Worm (Caenorhabditis elegans): ENCODE data around the gene Y53F4B.14.

Gene Y53F4B.14

DNA sequence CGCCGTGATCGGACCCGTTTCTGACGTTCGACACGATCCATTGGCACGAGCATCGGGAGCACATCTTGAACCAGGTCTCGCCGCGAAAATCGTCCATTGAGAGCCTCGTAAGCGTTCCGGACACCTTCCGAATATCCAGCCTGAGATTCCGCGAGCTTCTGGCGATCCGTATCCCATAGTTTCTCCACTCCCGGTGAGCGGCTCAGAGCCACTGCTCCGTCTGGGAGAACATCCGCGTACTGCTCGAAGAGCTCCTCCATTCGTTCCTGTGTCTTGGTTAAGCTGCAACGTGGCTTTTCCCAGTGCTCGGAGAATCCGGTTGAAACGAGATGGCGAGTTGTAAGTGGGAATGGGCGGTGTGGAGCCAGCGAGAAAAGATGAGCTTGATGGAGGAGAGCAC, 32.7 kb upstream of the Y53F4B.14 start:
- TF ChIP-seq Y75B8A.6 (GFP tag; IDR thresholded peaks at IDR 0.05) (no peak), vab-7 (GFP tag; IDR thresholded peaks at IDR 0.05) (no peak), nhr-237 (tag; optimal IDR thresholded peaks at IDR 0.05) (no peak), fkh-10 (GFP tag; optimal IDR thresholded peaks at IDR 0.05) (no peak), dpl-1 (GFP tag; optimal IDR thresholded peaks at IDR 0.05) (no peak), ceh-82 (tag; optimal IDR thresholded peaks at IDR 0.05) (no peak), hlh-11 (tag; optimal IDR thresholded peaks at IDR 0.05) (no peak), D1046.2 (GFP tag; IDR thresholded peaks at IDR 0.05) (no peak), nhr-76 (tag; optimal IDR thresholded peaks at IDR 0.05) (no peak), nhr-48 (tag; optimal IDR thresholded peaks at IDR 0.05) (no peak), sdz-12 (GFP tag; optimal IDR thresholded peaks at IDR 0.05) (no peak), aha-1 (tag) (peak; percentile 58), tra-1 (GFP tag; IDR thresholded peaks at IDR 0.05) (no peak), nhr-10 (tag; optimal IDR thresholded peaks at IDR 0.05) (no peak), spr-3 (GFP tag; optimal IDR thresholded peaks at IDR 0.05) (no peak), nhr-25 (tag; optimal IDR thresholded peaks at IDR 0.05; ENCODE audit: borderline replicate concordance, insufficient read depth) (no peak), lin-39 (tag; optimal IDR thresholded peaks at IDR 0.05) (no peak), ceh-20 (GFP tag; IDR thresholded peaks at IDR 0.05) (no peak), daf-8 (GFP tag; IDR thresholded peaks at IDR 0.05) (no peak), nhr-11 (tag; optimal IDR thresholded peaks at IDR 0.05) (no peak), egl-43 (GFP tag; IDR thresholded peaks at IDR 0.05) (peak; percentile 43; the same call in 1 of the 2 replicates), nhr-42 (GFP tag; IDR thresholded peaks at IDR 0.05) (no peak), php-3 (GFP tag; IDR thresholded peaks at IDR 0.05) (0 out of 2 replicates have a peak, but pooled peaks have one; percentile 11), zag-1 (tag; optimal IDR thresholded peaks at IDR 0.05) (no peak), mes-2 (tag; optimal IDR thresholded peaks at IDR 0.05; ENCODE audit: poor library complexity, severe bottlenecking) (no peak), set-16 (GFP tag; IDR thresholded peaks at IDR 0.05) (peak; percentile 70; the same call in 1 of the 2 replicates)

- TF ChIP-seq gei-8 (GFP tag; optimal IDR thresholded peaks at IDR 0.05) = no peak
- TF ChIP-seq snpc-1.2 (GFP tag; IDR thresholded peaks at IDR 0.05) = no peak
- 0 out of 2 replicates have a peak, but pooled peaks have one; percentile 21 for TF ChIP-seq vab-7 (GFP tag; IDR thresholded peaks at IDR 0.05)
- peak in 1 of 2 experiments; percentile 62 for TF ChIP-seq hif-1 (tag; optimal IDR thresholded peaks at IDR 0.05)
- 0 out of 2 replicates have a peak, but pooled peaks have one; percentile 4 for TF ChIP-seq lin-38 (GFP tag; IDR thresholded peaks at IDR 0.05)
- TF ChIP-seq set-16 (GFP tag; IDR thresholded peaks at IDR 0.05) = peak; percentile 77
Observed at ce11 chrII:15008481-15009057, 29.2 kb upstream of the Y53F4B.14 start.

DNA sequence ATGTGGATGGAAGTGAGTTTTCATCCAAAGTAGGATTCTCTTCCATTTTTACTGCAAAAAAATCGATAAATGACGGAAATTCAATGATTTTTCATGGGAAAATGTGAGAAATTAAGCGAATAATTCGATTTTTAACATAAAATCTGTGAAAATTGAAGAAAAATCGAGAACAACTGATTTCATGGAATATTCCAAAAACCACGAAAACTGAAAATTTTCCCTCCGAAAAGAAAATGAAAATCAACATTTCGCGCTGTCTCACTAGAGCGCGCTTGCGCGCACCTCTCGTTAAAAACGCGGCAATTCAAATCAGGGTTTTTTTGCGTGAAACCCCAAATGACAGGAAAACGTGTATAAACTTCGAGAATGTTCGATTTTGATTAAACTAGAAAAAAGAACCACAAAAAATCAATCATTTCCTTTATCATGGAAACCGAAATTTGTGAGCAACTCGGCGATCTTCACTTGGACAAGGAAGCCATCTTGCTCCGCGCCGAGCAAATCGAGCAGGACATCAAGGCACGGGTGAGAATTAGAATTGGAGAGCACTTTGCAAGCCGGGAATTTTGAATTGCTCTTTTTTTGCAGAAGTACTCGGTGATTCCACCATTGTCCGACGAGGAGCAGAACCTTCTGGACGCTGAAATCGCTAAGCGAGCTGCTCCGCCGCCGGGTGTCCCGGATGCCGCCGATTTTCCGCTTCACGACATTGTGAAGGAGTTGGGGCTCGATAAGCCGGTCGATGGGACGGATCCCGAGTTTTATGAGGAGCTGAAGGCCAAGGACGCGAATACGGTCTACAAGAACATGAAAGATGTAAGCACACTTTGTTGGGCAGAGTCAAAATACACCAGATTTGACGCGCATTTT, 27.2 kb upstream of the Y53F4B.14 start, which contains the start of the genes Y53F4B.9 and Y53F4B.11:
Gene Y53F4B.9, minus strand, starts transcription at position 51 of the 870 bp plus-strand sequence.
Gene Y53F4B.11, plus strand, starts transcription at position 383 of the 870 bp plus-strand sequence.
- TF ChIP-seq fkh-10 (GFP tag; optimal IDR thresholded peaks at IDR 0.05) = peak; percentile 37
- TF ChIP-seq hmg-1.1 (GFP tag; IDR thresholded peaks at IDR 0.05) = peak; percentile 79
- no peak for TF ChIP-seq lin-29 (GFP tag; IDR thresholded peaks at IDR 0.05)
- peak; percentile 45 for TF ChIP-seq lin-15B (tag; optimal IDR thresholded peaks at IDR 0.05)
- TF ChIP-seq ama-1 (optimal IDR thresholded peaks at IDR 0.05) = peak; percentile 55
- peak; percentile 22 for TF ChIP-seq hlh-11 (tag; optimal IDR thresholded peaks at IDR 0.05)
- TF ChIP-seq ceh-62 (tag; optimal IDR thresholded peaks at IDR 0.05) = no peak
- TF ChIP-seq set-16 (GFP tag; IDR thresholded peaks at IDR 0.05) = peak; percentile 80
- TF ChIP-seq F49E8.2 (tag; optimal IDR thresholded peaks at IDR 0.05; ENCODE audit: borderline replicate concordance) = peak; percentile 53
- TF ChIP-seq arid-1 (GFP tag; conservative IDR thresholded peaks at IDR 0.05) = peak; percentile 48; the same call in 1 of the 2 replicates
- peak; percentile 42 for TF ChIP-seq snpc-4 (tag; optimal IDR thresholded peaks at IDR 0.05)
- TF ChIP-seq zfp-3 (GFP tag; conservative IDR thresholded peaks at IDR 0.05) = no peak
- TF ChIP-seq hlh-30 (tag; optimal IDR thresholded peaks at IDR 0.05; ENCODE audit: insufficient read depth) = peak; percentile 77
- peak; percentile 85 for TF ChIP-seq Y48G9A.11 (GFP tag; IDR thresholded peaks at IDR 0.05)
- peak; percentile 94 for TF ChIP-seq nhr-77 (tag; optimal IDR thresholded peaks at IDR 0.05)
- TF ChIP-seq duxl-1 (tag; optimal IDR thresholded peaks at IDR 0.05; ENCODE audit: poor library complexity) = no peak
- no peak for TF ChIP-seq pha-4 (GFP tag; IDR thresholded peaks at IDR 0.05)
- peak; percentile 6 for TF ChIP-seq pha-4 (tag; optimal IDR thresholded peaks at IDR 0.05)
- peak; percentile 29 for TF ChIP-seq nhr-6 (tag; optimal IDR thresholded peaks at IDR 0.05)
- peak; percentile 27; the same call in 1 of the 2 replicates for TF ChIP-seq ceh-20 (GFP tag; IDR thresholded peaks at IDR 0.05)

Measured in whole organism, L4 larva.